Fruit fly (Drosophila melanogaster) S2 (cell line): ENCODE measurements around the gene Dus1.
A peak's percentile ranks its signal among the peaks of the same experiment; 100 is the strongest.

Experiments used
- CG8478 ChIP-seq: fragments of >200 bp; optimal IDR thresholded peaks from 2 replicates; lab custom pipeline; 2018
- CTCF ChIP-seq, 2 experiments: fragments of >200 bp; optimal IDR thresholded peaks; 2 replicates each; lab custom pipeline; 2018

DNA sequence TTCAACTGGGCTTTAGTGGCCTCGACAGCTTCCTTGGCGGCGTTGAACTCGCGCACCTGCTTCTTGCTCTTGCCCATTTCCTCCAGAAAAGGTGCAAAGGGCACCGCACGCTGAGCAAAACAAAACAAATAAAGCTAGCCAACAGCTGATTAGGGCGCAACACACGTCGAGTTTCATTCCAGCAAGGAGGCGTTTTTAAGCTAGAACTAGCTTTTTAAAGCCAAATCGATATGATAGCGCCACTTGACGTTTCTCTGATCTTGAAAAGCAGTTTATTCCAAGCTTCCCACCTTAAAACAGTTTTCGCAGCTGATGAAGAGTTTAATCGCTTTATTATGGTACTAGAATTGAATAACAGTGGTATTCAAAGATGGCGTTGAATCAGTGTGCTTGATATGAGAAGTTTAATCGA lies 11.5 kb upstream of the Dus1 start, which contains the start of gene CG11601:
- TF ChIP-seq CTCF (optimal IDR thresholded peaks at IDR 0.05; lab: Kevin White, UChicago) (peak in 1 of 2 experiments; percentile 35), CG8478 (lab: Kevin White, UChicago) (no peak)
